Worm (Caenorhabditis elegans) whole organism, mixed stage, embryonic: ENCODE measurements around the gene rict-1.

Source experiments
- elt-3 ChIP-seq: fragments of 150-350 bp; optimal IDR thresholded peaks from 2 replicates; lab custom pipeline; 2014; ENCODE audit warnings: missing biosample characterization, missing genetic modification characterization
- nhr-12 ChIP-seq: fragments of 150-350 bp; optimal IDR thresholded peaks from 2 replicates; lab custom pipeline; 2014; ENCODE audit warnings: missing biosample characterization, missing genetic modification characterization
- nhr-2 ChIP-seq: fragments of 150-350 bp; optimal IDR thresholded peaks from 2 replicates; lab custom pipeline; 2014; ENCODE audit warnings: missing biosample characterization, missing genetic modification characterization
- nhr-28 ChIP-seq: fragments of 150-350 bp; optimal IDR thresholded peaks from 2 replicates; lab custom pipeline; 2014; ENCODE audit warnings: missing biosample characterization, missing genetic modification characterization

ce11 chrII:13129602-13130001 is 13.0 kb upstream of the rict-1 start, which contains the start of gene F29C12.6:
- TF ChIP-seq elt-3 (tag; lab: Kevin White, UChicago), result no peak
- no peak for TF ChIP-seq nhr-28
- no peak for TF ChIP-seq nhr-2 (tag; lab: Kevin White, UChicago)
- no peak for TF ChIP-seq nhr-12 (tag; lab: Kevin White, UChicago)
